Fruit fly (Drosophila melanogaster) whole organism, prepupa: Measurements from ENCODE around the gene CG18814.

ENCODE experiments used
- Blimp-1 ChIP-seq: fragments of 200-800 bp; sonication (Bioruptor generic); optimal IDR thresholded peaks from 3 replicates; lab custom pipeline; 2017; ENCODE audit warnings: missing biosample characterization, missing genetic modification characterization, mild to moderate bottlenecking, moderate library complexity, missing genetic modification reagents
- CG10631 ChIP-seq: fragments of 200-800 bp; sonication (Bioruptor generic); optimal IDR thresholded peaks from 2 replicates; lab custom pipeline; 2016; ENCODE audit warnings: missing biosample characterization, missing genetic modification characterization
- CG10669 ChIP-seq: fragments of 200-800 bp; sonication (Bioruptor generic); optimal IDR thresholded peaks from 3 replicates; lab custom pipeline; 2018; ENCODE audit warnings: missing biosample characterization, mild to moderate bottlenecking, missing genetic modification characterization, moderate library complexity
- CG11294 ChIP-seq: fragments of 200-800 bp; sonication (Bioruptor generic); IDR thresholded peaks from 2 replicates; pipeline ENCODE4 v1.3.6; 2022; ENCODE audit warnings: missing biosample characterization, missing genetic modification characterization
- CG11762 ChIP-seq: fragments of 200-800 bp; sonication (Bioruptor generic); optimal IDR thresholded peaks from 3 replicates; lab custom pipeline; 2016; ENCODE audit warnings: missing biosample characterization, missing genetic modification characterization; ENCODE audit not compliant: insufficient read depth
- CG15336 ChIP-seq: fragments of 200-800 bp; sonication (Bioruptor generic); IDR thresholded peaks from 2 replicates; pipeline ENCODE4 v1.3.6; 2022; ENCODE audit warnings: missing biosample characterization, missing genetic modification characterization
- CG1621 ChIP-seq: fragments of 200-800 bp; sonication (Bioruptor generic); optimal IDR thresholded peaks from 3 replicates; lab custom pipeline; 2018; ENCODE audit warnings: missing biosample characterization, mild to moderate bottlenecking, missing genetic modification characterization
- CG6792 ChIP-seq: fragments of 200-800 bp; sonication (Bioruptor generic); optimal IDR thresholded peaks from 3 replicates; lab custom pipeline; 2016; ENCODE audit warnings: missing biosample characterization, missing genetic modification characterization
- CG6854 ChIP-seq: fragments of 200-800 bp; sonication (Bioruptor generic); optimal IDR thresholded peaks from 2 replicates; lab custom pipeline; 2017; ENCODE audit warnings: missing biosample characterization, mild to moderate bottlenecking, missing genetic modification characterization
- CG9139 ChIP-seq: fragments of 200-800 bp; sonication (Bioruptor generic); optimal IDR thresholded peaks from 3 replicates; lab custom pipeline; 2017; ENCODE audit warnings: missing biosample characterization, mild to moderate bottlenecking, missing genetic modification characterization
- Eip75B ChIP-seq: fragments of 200-800 bp; sonication (Bioruptor generic); optimal IDR thresholded peaks from 3 replicates; lab custom pipeline; 2016; ENCODE audit warnings: missing biosample characterization, missing genetic modification characterization
- Eip78C ChIP-seq: fragments of 200-800 bp; sonication (Bioruptor generic); peaks from one replicate; lab custom pipeline; 2016; ENCODE audit warnings: missing biosample characterization, missing genetic modification characterization
- Lpt ChIP-seq: fragments of 200-800 bp; sonication (Bioruptor generic); optimal IDR thresholded peaks from 3 replicates; lab custom pipeline; 2016; ENCODE audit warnings: missing biosample characterization, missing genetic modification characterization
- Met ChIP-seq: fragments of 200-800 bp; sonication (Bioruptor generic); optimal IDR thresholded peaks from 3 replicates; lab custom pipeline; 2016; ENCODE audit warnings: missing biosample characterization, missing genetic modification characterization
- OdsH ChIP-seq: fragments of 200-800 bp; sonication (Bioruptor generic); optimal IDR thresholded peaks from 3 replicates; lab custom pipeline; 2016; ENCODE audit warnings: missing biosample characterization, missing genetic modification characterization
- esn ChIP-seq: fragments of 200-800 bp; sonication (Bioruptor generic); optimal IDR thresholded peaks from 2 replicates; lab custom pipeline; 2016; ENCODE audit warnings: missing biosample characterization, mild to moderate bottlenecking, missing genetic modification characterization, moderate library complexity
- ss ChIP-seq, 2 experiments: fragments of 200-800 bp; sonication (Bioruptor generic); optimal IDR thresholded peaks; 2 replicates in 1 of 2; 3 replicates in 1 of 2; lab custom pipeline; 2017 to 2018; ENCODE audit warnings: mild to moderate bottlenecking in 2 of 2, missing biosample characterization in 2 of 2, missing genetic modification characterization in 2 of 2, moderate library complexity in 1 of 2
- svp ChIP-seq: fragments of 200-800 bp; sonication (Bioruptor generic); peaks from one replicate; lab custom pipeline; 2016; ENCODE audit warnings: missing biosample characterization, missing genetic modification characterization
- topi ChIP-seq: fragments of 200-800 bp; sonication (Bioruptor generic); optimal IDR thresholded peaks from 3 replicates; lab custom pipeline; 2016; ENCODE audit warnings: missing biosample characterization, missing genetic modification characterization

The CG18814 gene

dm6 chr3L:16412394-16412950 is 42.8 kb downstream of the CG18814 start, which contains the start of gene Serinc (continued):
- peak; percentile 39 for TF ChIP-seq esn
- no peak for TF ChIP-seq Met (GFP tag; lab: Kevin White, UChicago)
- TF ChIP-seq CG6854 (GFP tag; lab: Kevin White, UChicago), result no peak
- TF ChIP-seq CG1621 (tag; lab: Kevin White, UChicago), result no peak
- no peak for TF ChIP-seq Eip78C (GFP tag; lab: Kevin White, UChicago)
- TF ChIP-seq topi (GFP tag; lab: Kevin White, UChicago), result no peak
- TF ChIP-seq CG10631 (GFP tag; lab: Kevin White, UChicago), result no peak
- no peak for TF ChIP-seq svp (GFP tag; lab: Kevin White, UChicago)
- 0 out of 2 replicates have a peak, but pooled peaks have one; percentile 23 for TF ChIP-seq CG15336 (GFP tag; lab: Robert Waterston, UW)
- TF ChIP-seq OdsH (GFP tag; lab: Kevin White, UChicago), result no peak
- TF ChIP-seq, all 60 proteins: peak for 9

- TF ChIP-seq CG9139 (GFP tag; lab: Kevin White, UChicago) (no peak), Eip75B (GFP tag; lab: Kevin White, UChicago) (no peak)
- TF ChIP-seq, all 60 proteins: peak for 0
Measured at dm6 chr3L:16417024-16417423, 47.4 kb downstream of the CG18814 start, which contains the start of gene GluRS-m. TSS of gene GluRS-m (minus strand) at chr3L:16417177.

dm6 chr3L:16419059-16419773 is 49.6 kb downstream of the CG18814 start, which contains the start of the genes TyrRS and CG33158:
TSS of gene TyrRS (minus strand) at chr3L:16419302.
TSS of gene CG33158 (plus strand) at chr3L:16419597.
- TF ChIP-seq CG10669 (GFP tag; lab: Kevin White, UChicago) (no peak), Blimp-1 (GFP tag; lab: Kevin White, UChicago) (no peak), Eip75B (GFP tag; lab: Kevin White, UChicago) (no peak), ss (GFP tag; optimal IDR thresholded peaks at IDR 0.05; lab: Kevin White, UChicago) (no peak), CG6792 (GFP tag; lab: Kevin White, UChicago) (no peak), CG11294 (GFP tag; lab: Robert Waterston, UW) (no peak), CG6854 (GFP tag; lab: Kevin White, UChicago) (no peak), Lpt (GFP tag; lab: Kevin White, UChicago) (no peak), CG11762 (no peak)
